Worm (Caenorhabditis elegans) whole organism, L1 larva: ENCODE results near the gene molo-1.

Experiments
- F16B12.6 ChIP-seq: fragments of 150-350 bp; optimal IDR thresholded peaks from 2 replicates; lab custom pipeline; 2014; ENCODE audit warnings: missing biosample characterization, missing genetic modification characterization
- blmp-1 ChIP-seq: fragments of 150-350 bp; optimal IDR thresholded peaks from 2 replicates; lab custom pipeline; 2014; ENCODE audit warnings: missing biosample characterization, missing genetic modification characterization
- ceh-82 ChIP-seq, 3 experiments: fragments of 150-350 bp in 1 of 3; sonication (generic microtip) in 2 of 3; optimal IDR thresholded peaks; 2 replicates each; lab custom pipeline; 2014 to 2017; ENCODE audit warnings: missing biosample characterization in 3 of 3, missing genetic modification characterization in 3 of 3
- ceh-90 ChIP-seq: sonication (generic microtip); optimal IDR thresholded peaks from 2 replicates; lab custom pipeline; 2016; ENCODE audit warnings: missing genetic modification characterization, missing compliant biosample characterization
- dpl-1 ChIP-seq, 3 experiments: fragments of 150-350 bp in 2 of 3; sonication (generic microtip) in 1 of 3; optimal IDR thresholded peaks; 2 replicates each; lab custom pipeline; 2014 to 2017; ENCODE audit warnings: missing biosample characterization in 3 of 3, missing genetic modification characterization in 3 of 3, missing genetic modification reagents in 3 of 3
- dsc-1 ChIP-seq: sonication (generic microtip); optimal IDR thresholded peaks from 2 replicates; lab custom pipeline; 2016; ENCODE audit warnings: mild to moderate bottlenecking, missing genetic modification characterization, missing compliant biosample characterization
- efl-1 ChIP-seq, 4 experiments: fragments of 150-350 bp; optimal IDR thresholded peaks in 3 of 4; peaks in 1 of 4; 1 replicate in 1 of 4; 2 replicates in 3 of 4; lab custom pipeline; 2014; ENCODE audit warnings: missing biosample characterization in 2 of 4, missing genetic modification characterization in 2 of 4, missing genetic modification reagents in 2 of 4
- efl-3 ChIP-seq: fragments of 200-800 bp; sonication (Bioruptor generic); optimal IDR thresholded peaks from 2 replicates; lab custom pipeline; 2018; ENCODE audit warnings: mild to moderate bottlenecking, missing genetic modification characterization, missing compliant biosample characterization
- egl-27 ChIP-seq, 2 experiments: fragments of 150-350 bp in 1 of 2; sonication (generic microtip); optimal IDR thresholded peaks; 3 replicates each; lab custom pipeline; 2017 to 2018; ENCODE audit warnings: missing biosample characterization in 2 of 2, missing genetic modification characterization in 2 of 2, missing genetic modification reagents in 2 of 2
- elt-3 ChIP-seq, 6 experiments: fragments of 150-350 bp in 1 of 6; sonication (generic microtip); optimal IDR thresholded peaks; 2 replicates each; lab custom pipeline; 2017 to 2018; ENCODE audit warnings: missing biosample characterization in 6 of 6, missing genetic modification characterization in 6 of 6, inconsistent platforms in 1 of 6
- fkh-8 ChIP-seq: sonication (generic microtip); optimal IDR thresholded peaks from 2 replicates; lab custom pipeline; 2016; ENCODE audit warnings: mild to moderate bottlenecking, missing genetic modification characterization, missing compliant biosample characterization
- fos-1 ChIP-seq: fragments of 150-350 bp; optimal IDR thresholded peaks from 2 replicates; lab custom pipeline; 2014; ENCODE audit warnings: missing biosample characterization, missing genetic modification characterization
- hlh-4 ChIP-seq: sonication (generic microtip); optimal IDR thresholded peaks from 2 replicates; lab custom pipeline; 2016; ENCODE audit warnings: mild to moderate bottlenecking, missing genetic modification characterization, missing compliant biosample characterization
- irx-1 ChIP-seq: sonication (generic microtip); optimal IDR thresholded peaks from 2 replicates; lab custom pipeline; 2016; ENCODE audit warnings: missing genetic modification characterization, missing compliant biosample characterization
- isw-1 ChIP-seq: fragments of 200-800 bp; sonication (Bioruptor generic); IDR thresholded peaks from 2 replicates; pipeline ENCODE4 v1.3.6; 2022; ENCODE audit warnings: missing genetic modification characterization, missing compliant biosample characterization
- lin-13 ChIP-seq: fragments of 150-350 bp; optimal IDR thresholded peaks from 2 replicates; lab custom pipeline; 2014; ENCODE audit warnings: missing biosample characterization, missing genetic modification reagents, missing genetic modification characterization
- lin-14 ChIP-seq: fragments of 200-800 bp; sonication (Bioruptor generic); optimal IDR thresholded peaks from 2 replicates; lab custom pipeline; 2018; ENCODE audit warnings: mild to moderate bottlenecking, missing genetic modification characterization, moderate library complexity, missing compliant biosample characterization
- lin-15B ChIP-seq: fragments of 150-350 bp; sonication (generic microtip); optimal IDR thresholded peaks from 3 replicates; lab custom pipeline; 2014; ENCODE audit warnings: missing biosample characterization, missing genetic modification characterization
- lin-39 ChIP-seq: fragments of 150-350 bp; optimal IDR thresholded peaks from 2 replicates; lab custom pipeline; 2014; ENCODE audit warnings: missing biosample characterization, missing genetic modification reagents, missing genetic modification characterization
- lsy-2 ChIP-seq, 2 experiments: fragments of 150-350 bp; optimal IDR thresholded peaks; 2 replicates each; lab custom pipeline; 2014; ENCODE audit warnings: missing biosample characterization in 2 of 2, missing genetic modification characterization in 2 of 2
- mdl-1 ChIP-seq, 2 experiments: fragments of 150-350 bp; optimal IDR thresholded peaks; 2 replicates each; lab custom pipeline; 2014 to 2017; ENCODE audit warnings: missing biosample characterization in 2 of 2, missing genetic modification characterization in 2 of 2, inconsistent platforms in 1 of 2
- mef-2 ChIP-seq: fragments of 150-350 bp; optimal IDR thresholded peaks from 2 replicates; lab custom pipeline; 2014; ENCODE audit warnings: missing biosample characterization, missing genetic modification characterization
- mep-1 ChIP-seq: fragments of 150-350 bp; optimal IDR thresholded peaks from 2 replicates; lab custom pipeline; 2014; ENCODE audit warnings: missing biosample characterization, missing genetic modification characterization
- nhr-12 ChIP-seq: sonication (generic microtip); optimal IDR thresholded peaks from 2 replicates; lab custom pipeline; 2017; ENCODE audit warnings: missing biosample characterization, missing genetic modification characterization
- nhr-47 ChIP-seq: sonication (generic microtip); optimal IDR thresholded peaks from 2 replicates; lab custom pipeline; 2016; ENCODE audit warnings: mild to moderate bottlenecking, missing genetic modification characterization, moderate library complexity, missing compliant biosample characterization
- nhr-71 ChIP-seq: sonication (generic microtip); optimal IDR thresholded peaks from 2 replicates; lab custom pipeline; 2016; ENCODE audit warnings: mild to moderate bottlenecking, missing genetic modification characterization, moderate library complexity, missing compliant biosample characterization
- nhr-77 ChIP-seq: fragments of 150-350 bp; optimal IDR thresholded peaks from 2 replicates; lab custom pipeline; 2014; ENCODE audit warnings: missing biosample characterization, missing genetic modification characterization
- nhr-85 ChIP-seq: sonication (generic microtip); peaks from one replicate; lab custom pipeline; 2016; ENCODE audit warnings: missing genetic modification characterization, inconsistent platforms, missing compliant biosample characterization
- nhr-90 ChIP-seq: sonication (generic microtip); optimal IDR thresholded peaks from 2 replicates; lab custom pipeline; 2016; ENCODE audit warnings: mild to moderate bottlenecking, missing genetic modification characterization, missing compliant biosample characterization; ENCODE audit not compliant: poor library complexity
- pag-3 ChIP-seq: sonication (generic microtip); optimal IDR thresholded peaks from 2 replicates; lab custom pipeline; 2017; ENCODE audit warnings: missing genetic modification characterization, mild to moderate bottlenecking, missing compliant biosample characterization, antibody characterized with exemption, borderline replicate concordance; ENCODE audit not compliant: insufficient read depth
- pqm-1 ChIP-seq: sonication (generic microtip); optimal IDR thresholded peaks from 3 replicates; lab custom pipeline; 2017; ENCODE audit warnings: missing biosample characterization, missing genetic modification characterization
- sup-37 ChIP-seq: fragments of 200-800 bp; sonication (Bioruptor generic); optimal IDR thresholded peaks from 2 replicates; lab custom pipeline; 2018; ENCODE audit warnings: mild to moderate bottlenecking, missing genetic modification characterization, missing compliant biosample characterization
- swsn-7 ChIP-seq: sonication (generic microtip); optimal IDR thresholded peaks from 2 replicates; lab custom pipeline; 2016; ENCODE audit warnings: missing genetic modification characterization, missing compliant biosample characterization
- tbx-2 ChIP-seq: sonication (generic microtip); optimal IDR thresholded peaks from 2 replicates; lab custom pipeline; 2016; ENCODE audit warnings: missing genetic modification characterization, missing compliant biosample characterization
- unc-130 ChIP-seq: fragments of 150-350 bp; optimal IDR thresholded peaks from 2 replicates; lab custom pipeline; 2017; ENCODE audit warnings: missing biosample characterization, missing genetic modification characterization, inconsistent platforms
- unc-30 ChIP-seq: sonication (generic microtip); optimal IDR thresholded peaks from 2 replicates; lab custom pipeline; 2017; ENCODE audit warnings: missing biosample characterization, missing genetic modification characterization
- unc-62 ChIP-seq: fragments of 150-350 bp; optimal IDR thresholded peaks from 2 replicates; lab custom pipeline; 2014; ENCODE audit warnings: missing biosample characterization, missing genetic modification reagents, missing genetic modification characterization
- unc-86 ChIP-seq: sonication (generic microtip); optimal IDR thresholded peaks from 2 replicates; lab custom pipeline; 2016; ENCODE audit warnings: missing genetic modification characterization, missing compliant biosample characterization
- zag-1 ChIP-seq: fragments of 150-350 bp; optimal IDR thresholded peaks from 2 replicates; lab custom pipeline; 2014; ENCODE audit warnings: missing biosample characterization, missing genetic modification characterization
- zip-4 ChIP-seq: fragments of 200-800 bp; sonication (Bioruptor generic); optimal IDR thresholded peaks from 2 replicates; lab custom pipeline; 2018; ENCODE audit warnings: mild to moderate bottlenecking, missing genetic modification characterization, moderate library complexity, missing compliant biosample characterization
- ztf-4 ChIP-seq: fragments of 150-350 bp; optimal IDR thresholded peaks from 2 replicates; lab custom pipeline; 2014; ENCODE audit warnings: missing biosample characterization, missing genetic modification characterization

molo-1 gene

DNA sequence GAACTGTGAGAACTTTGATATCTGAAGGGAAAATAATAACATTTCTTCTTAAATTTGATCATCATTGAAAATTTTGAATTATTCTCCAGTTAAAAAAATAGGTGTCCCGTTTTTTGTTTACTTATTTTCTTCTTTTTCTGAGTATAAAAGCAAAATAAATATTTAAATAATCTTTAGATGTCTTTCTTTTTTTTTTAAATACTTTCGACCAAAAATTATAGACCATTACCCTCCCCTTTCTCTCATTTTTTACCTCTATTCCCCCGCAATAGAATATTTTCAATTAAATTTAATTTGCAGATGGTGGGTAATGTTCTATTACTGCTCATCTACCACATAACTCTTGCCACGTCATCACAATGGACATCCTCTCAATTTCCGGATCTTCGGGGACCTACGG, at the start of gene molo-1:
Gene molo-1, plus strand, starts transcription at position 301 of the 400 bp plus-strand sequence.
- TF ChIP-seq unc-30 (tag; lab: Kevin White, UChicago), result no peak
- no peak for TF ChIP-seq F16B12.6 (tag; lab: Kevin White, UChicago)
- no peak for TF ChIP-seq nhr-12
- TF ChIP-seq lsy-2 (tag; optimal IDR thresholded peaks at IDR 0.05; lab: Kevin White, UChicago), result no peak
- TF ChIP-seq nhr-90, result no peak

DNA sequence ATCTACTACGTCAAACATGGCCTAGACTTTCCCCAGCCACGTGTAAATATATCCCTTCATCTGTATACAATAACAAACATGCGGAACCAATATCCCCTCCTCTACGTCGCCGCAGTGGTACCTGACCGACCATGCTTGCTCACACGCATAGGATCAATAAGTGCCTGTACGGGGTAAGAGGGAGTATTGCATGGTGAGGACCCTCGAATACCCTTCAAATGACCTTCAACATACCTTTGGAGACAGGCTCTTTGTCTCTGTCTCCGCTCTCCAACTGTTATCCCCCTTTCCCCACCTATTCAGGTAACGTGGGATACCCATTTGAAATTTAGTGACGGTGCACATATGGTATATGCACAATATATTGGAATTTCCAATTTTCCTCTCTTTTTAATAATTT, 47.8 kb upstream of the molo-1 start, which contains the start of gene dex-1:
Gene dex-1, plus strand, starts transcription at position 132 of the 400 bp plus-strand sequence.
- TF ChIP-seq nhr-12, result no peak
- no peak for TF ChIP-seq tbx-2 (tag; lab: Kevin White, UChicago)
- TF ChIP-seq ztf-4 (tag; lab: Kevin White, UChicago), result no peak
- TF ChIP-seq unc-62 (GFP tag; lab: Kevin White, UChicago), result no peak
- no peak for TF ChIP-seq fkh-8
- TF ChIP-seq dpl-1 (GFP tag; optimal IDR thresholded peaks at IDR 0.05; lab: Kevin White, UChicago), result no peak
- no peak for TF ChIP-seq F16B12.6 (tag; lab: Kevin White, UChicago)
- TF ChIP-seq efl-3 (GFP tag; lab: Kevin White, UChicago), result no peak
- TF ChIP-seq swsn-7 (tag; lab: Kevin White, UChicago), result no peak
- TF ChIP-seq lin-15B (tag; lab: Kevin White, UChicago), result no peak
- no peak for TF ChIP-seq mdl-1 (tag; optimal IDR thresholded peaks at IDR 0.05; lab: Kevin White, UChicago)
- TF ChIP-seq unc-86, result no peak
- no peak for TF ChIP-seq lin-13 (GFP tag; lab: Kevin White, UChicago)

DNA sequence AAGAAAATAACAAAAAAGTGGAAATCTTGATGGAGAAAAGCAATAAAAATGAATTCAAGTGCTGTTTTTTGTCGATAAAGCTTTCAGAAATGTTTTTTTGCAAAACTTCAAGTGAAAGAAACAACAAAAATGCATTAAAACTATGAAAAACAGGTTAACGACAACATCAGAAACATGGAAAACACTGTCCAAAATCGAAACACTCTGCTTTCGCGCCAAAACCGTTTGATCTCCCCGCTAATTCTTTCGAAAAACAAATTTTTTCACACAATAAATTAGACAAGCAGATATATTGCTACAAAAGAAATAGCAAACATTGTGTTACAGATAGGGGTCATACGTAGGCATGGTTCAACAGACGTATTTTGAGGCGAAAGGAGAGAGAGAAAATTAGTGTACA, 32.0 kb upstream of the molo-1 start:
- peak in 2 of 3 experiments; percentile 5 to 7 for TF ChIP-seq dpl-1 (GFP tag; optimal IDR thresholded peaks at IDR 0.05; lab: Kevin White, UChicago)
- TF ChIP-seq blmp-1 (tag; lab: Kevin White, UChicago), result peak; percentile 24
- no peak for TF ChIP-seq dsc-1 (tag; lab: Kevin White, UChicago)
- TF ChIP-seq unc-130 (tag; lab: Kevin White, UChicago), result no peak
- no peak for TF ChIP-seq egl-27 (tag; optimal IDR thresholded peaks at IDR 0.05; lab: Kevin White, UChicago)
- TF ChIP-seq nhr-85 (tag; lab: Kevin White, UChicago), result no peak
- no peak for TF ChIP-seq nhr-47 (tag; lab: Kevin White, UChicago)
- no peak for TF ChIP-seq nhr-12
- no peak for TF ChIP-seq nhr-77 (tag; lab: Kevin White, UChicago)
- no peak for TF ChIP-seq hlh-4 (tag; lab: Kevin White, UChicago)

DNA sequence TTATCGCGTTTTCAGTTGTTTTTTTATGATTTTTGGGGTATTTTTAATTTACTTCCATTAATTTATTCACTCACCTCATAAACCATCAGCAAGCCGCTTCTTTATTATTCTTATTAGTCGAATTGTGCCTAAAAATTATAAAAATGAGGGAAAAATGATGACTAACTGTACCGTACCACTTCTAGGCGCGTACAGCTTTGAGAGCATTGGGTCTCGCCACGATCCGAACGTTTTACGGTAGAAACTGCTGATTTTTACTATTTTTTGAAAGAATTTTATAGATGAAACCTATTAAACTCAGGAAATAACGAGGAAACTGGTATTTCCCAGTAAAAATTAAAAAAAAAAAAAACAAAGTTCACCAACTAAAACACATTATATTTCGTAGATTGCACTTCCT, 30.7 kb upstream of the molo-1 start, which contains the start of gene D1044.6:
Gene D1044.6, minus strand, starts transcription at position 128 of the 400 bp plus-strand sequence.
- no peak for TF ChIP-seq irx-1 (tag; lab: Kevin White, UChicago)
- TF ChIP-seq lin-39, result no peak
- no peak for TF ChIP-seq tbx-2 (tag; lab: Kevin White, UChicago)
- TF ChIP-seq, all 84 proteins: peak for 0

DNA sequence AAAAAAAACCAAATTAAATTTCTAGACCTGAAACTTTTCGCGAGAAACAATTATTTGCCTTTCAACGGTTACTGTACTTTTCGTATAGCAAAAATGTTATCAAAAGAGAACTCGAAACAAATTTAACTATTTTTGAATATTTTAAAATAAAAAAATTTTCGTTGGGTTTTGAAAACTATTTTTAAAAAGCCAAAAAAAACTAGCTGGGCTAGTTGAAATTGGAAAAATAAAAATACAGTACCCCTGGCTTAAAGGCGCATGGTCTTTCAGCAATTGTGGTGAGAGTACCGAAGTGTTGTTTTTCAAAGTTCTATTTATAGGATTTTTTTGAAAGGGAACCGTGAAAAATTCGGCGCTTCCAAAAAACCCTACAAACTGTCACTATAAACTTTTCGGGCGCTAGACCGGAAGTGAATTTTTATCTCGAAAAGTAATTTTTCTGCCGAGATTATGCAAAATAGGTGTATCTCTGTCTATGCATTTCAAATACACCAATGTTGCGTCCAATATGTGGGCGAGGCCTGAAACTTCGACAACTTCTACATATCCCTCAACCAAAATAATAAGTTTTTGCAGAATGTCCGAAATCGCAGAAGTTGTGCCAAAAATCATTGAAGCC, 30.0 kb upstream of the molo-1 start, which contains the start of gene D1044.1:
Gene D1044.1, plus strand, starts transcription at position 569 of the 619 bp plus-strand sequence.
- TF ChIP-seq zag-1, result no peak
- TF ChIP-seq ceh-90 (tag; lab: Kevin White, UChicago), result no peak
- TF ChIP-seq efl-1 (optimal IDR thresholded peaks at IDR 0.05; lab: Kevin White, UChicago), result no peak
- TF ChIP-seq efl-1 (GFP tag; optimal IDR thresholded peaks at IDR 0.05 in 1 of 2; lab: Kevin White, UChicago), result peak in 1 of 2 experiments; percentile 24
- TF ChIP-seq nhr-47 (tag; lab: Kevin White, UChicago), result no peak

- peak; percentile 22 for TF ChIP-seq lin-14 (GFP tag; lab: Kevin White, UChicago)
- TF ChIP-seq pag-3 (tag; lab: Kevin White, UChicago), result no peak
- TF ChIP-seq ceh-82 (tag; optimal IDR thresholded peaks at IDR 0.05; lab: Kevin White, UChicago), result no peak
- no peak for TF ChIP-seq efl-1 (optimal IDR thresholded peaks at IDR 0.05; lab: Kevin White, UChicago)
- TF ChIP-seq efl-1 (GFP tag; optimal IDR thresholded peaks at IDR 0.05 in 1 of 2; lab: Kevin White, UChicago), result peak in 1 of 2 experiments; percentile 1
- TF ChIP-seq F16B12.6 (tag; lab: Kevin White, UChicago), result no peak
- TF ChIP-seq elt-3 (tag; optimal IDR thresholded peaks at IDR 0.05; lab: Kevin White, UChicago), result peak in 1 of 6 experiments; percentile 55
- TF ChIP-seq isw-1, result no peak
- no peak for TF ChIP-seq zip-4 (GFP tag; lab: Kevin White, UChicago)
- TF ChIP-seq fos-1 (tag; lab: Kevin White, UChicago), result peak; percentile 30
- no peak for TF ChIP-seq hlh-4 (tag; lab: Kevin White, UChicago)
- no peak for TF ChIP-seq pqm-1 (tag; lab: Kevin White, UChicago)
- TF ChIP-seq mep-1, result no peak
- no peak for TF ChIP-seq sup-37
- TF ChIP-seq nhr-71 (tag; lab: Kevin White, UChicago), result no peak
- no peak for TF ChIP-seq mef-2 (tag; lab: Kevin White, UChicago)
Observed at ce11 chrIII:5546309-5546708, 27.5 kb upstream of the molo-1 start.
